Fruit fly (Drosophila melanogaster) whole organism, embryonic: ENCODE results near the gene pbl.
A peak's percentile ranks its signal among the peaks of the same experiment; 100 is the strongest.

Source experiments
- Ada2b ChIP-seq: fragments of 200-800 bp; sonication (Bioruptor generic); IDR thresholded peaks from 2 replicates; pipeline ENCODE4 v1.3.6; 2022; ENCODE audit warnings: missing biosample characterization, missing genetic modification characterization
- Antp ChIP-seq: fragments of 200-800 bp; sonication (Bioruptor generic); optimal IDR thresholded peaks from 3 replicates; lab custom pipeline; 2016; ENCODE audit warnings: missing biosample characterization, missing genetic modification characterization
- CG10431 ChIP-seq: fragments of 200-800 bp; sonication (Bioruptor generic); optimal IDR thresholded peaks from 3 replicates; lab custom pipeline; 2018; ENCODE audit warnings: missing biosample characterization, mild to moderate bottlenecking, missing genetic modification characterization
- CG10543 ChIP-seq: fragments of 200-800 bp; sonication (Bioruptor generic); optimal IDR thresholded peaks from 3 replicates; lab custom pipeline; 2017; ENCODE audit warnings: missing biosample characterization, mild to moderate bottlenecking, missing genetic modification characterization, moderate library complexity
- CG11504 ChIP-seq: fragments of 200-800 bp; sonication (Bioruptor generic); optimal IDR thresholded peaks from 3 replicates; lab custom pipeline; 2019; ENCODE audit warnings: missing biosample characterization, mild to moderate bottlenecking, missing genetic modification characterization, moderate library complexity
- CG12155 ChIP-seq: fragments of 200-800 bp; sonication (Bioruptor generic); optimal IDR thresholded peaks from 3 replicates; lab custom pipeline; 2016; ENCODE audit warnings: missing biosample characterization, missing genetic modification characterization
- CG13123 ChIP-seq: fragments of 200-800 bp; sonication (Bioruptor generic); optimal IDR thresholded peaks from 2 replicates; lab custom pipeline; 2016; ENCODE audit warnings: missing biosample characterization, missing genetic modification characterization
- CG13296 ChIP-seq: fragments of 200-800 bp; sonication (Bioruptor generic); optimal IDR thresholded peaks from 3 replicates; lab custom pipeline; 2018; ENCODE audit warnings: missing biosample characterization, mild to moderate bottlenecking, missing genetic modification characterization
- CG1529 ChIP-seq: fragments of 200-800 bp; sonication (Bioruptor generic); optimal IDR thresholded peaks from 3 replicates; lab custom pipeline; 2018; ENCODE audit warnings: missing biosample characterization, missing genetic modification characterization
- CG18262 ChIP-seq: fragments of 200-800 bp; optimal IDR thresholded peaks from 3 replicates; lab custom pipeline; 2019; ENCODE audit warnings: missing biosample characterization, mild to moderate bottlenecking, missing genetic modification characterization, moderate library complexity
- CG2199 ChIP-seq: fragments of 200-800 bp; sonication (Bioruptor generic); IDR thresholded peaks from 3 replicates; pipeline ENCODE4 v1.3.6; 2022; ENCODE audit warnings: missing biosample characterization, missing genetic modification characterization
- CG2875 ChIP-seq: fragments of 200-800 bp; sonication (Bioruptor generic); optimal IDR thresholded peaks from 2 replicates; lab custom pipeline; 2017; ENCODE audit warnings: missing biosample characterization, mild to moderate bottlenecking, missing genetic modification characterization, missing genetic modification reagents
- CG5180 ChIP-seq: fragments of 200-800 bp; sonication (Bioruptor generic); optimal IDR thresholded peaks from 3 replicates; lab custom pipeline; 2017; ENCODE audit warnings: missing biosample characterization, missing genetic modification characterization, mild to moderate bottlenecking, moderate library complexity, missing genetic modification reagents
- CG5953 ChIP-seq: fragments of 200-800 bp; sonication (Bioruptor generic); IDR thresholded peaks from 2 replicates; pipeline ENCODE4 v1.3.6; 2022; ENCODE audit warnings: missing biosample characterization, missing genetic modification characterization
- CG6683 ChIP-seq: fragments of 200-800 bp; sonication (Bioruptor generic); optimal IDR thresholded peaks from 2 replicates; lab custom pipeline; 2017; ENCODE audit warnings: missing biosample characterization, mild to moderate bottlenecking, missing genetic modification characterization, missing genetic modification reagents
- CG9437 ChIP-seq: fragments of 200-800 bp; sonication (Bioruptor generic); optimal IDR thresholded peaks from 2 replicates; lab custom pipeline; 2018; ENCODE audit warnings: missing biosample characterization, mild to moderate bottlenecking, missing genetic modification characterization
- CG9609 ChIP-seq: fragments of 200-800 bp; sonication (Bioruptor generic); optimal IDR thresholded peaks from 3 replicates; lab custom pipeline; 2016; ENCODE audit warnings: missing biosample characterization, missing genetic modification characterization
- CoRest ChIP-seq: fragments of 200-800 bp; sonication (Bioruptor generic); optimal IDR thresholded peaks from 3 replicates; lab custom pipeline; 2018; ENCODE audit warnings: missing biosample characterization, mild to moderate bottlenecking, missing genetic modification characterization, moderate library complexity
- D ChIP-seq, 2 experiments: fragments of 200-800 bp in 1 of 2; fragments of >200 bp in 1 of 2; sonication (Bioruptor generic) in 1 of 2; optimal IDR thresholded peaks; 2 replicates in 1 of 2; 3 replicates in 1 of 2; lab custom pipeline; 2017; ENCODE audit warnings: mild to moderate bottlenecking in 1 of 2, missing biosample characterization in 1 of 2, missing genetic modification characterization in 1 of 2, missing genetic modification reagents in 1 of 2
- E2f1 ChIP-seq: fragments of 200-800 bp; sonication (Bioruptor generic); IDR thresholded peaks from 2 replicates; pipeline ENCODE4 v1.3.6; 2022; ENCODE audit warnings: missing biosample characterization, missing genetic modification characterization
- Ets65A ChIP-seq: fragments of 200-800 bp; sonication (Bioruptor generic); peaks from one replicate; lab custom pipeline; 2016; ENCODE audit warnings: missing biosample characterization, missing genetic modification characterization
- Hey ChIP-seq: fragments of 200-800 bp; sonication (Bioruptor generic); optimal IDR thresholded peaks from 3 replicates; lab custom pipeline; 2018; ENCODE audit warnings: missing biosample characterization, mild to moderate bottlenecking, missing genetic modification characterization
- Lim3 ChIP-seq: fragments of 200-800 bp; sonication (Bioruptor generic); IDR thresholded peaks from 2 replicates; pipeline ENCODE4 v1.3.6; 2022; ENCODE audit warnings: missing biosample characterization, missing genetic modification characterization
- Myb ChIP-seq: fragments of 200-800 bp; sonication (Bioruptor generic); optimal IDR thresholded peaks from 2 replicates; lab custom pipeline; 2016; ENCODE audit warnings: missing biosample characterization, missing genetic modification characterization
- Opbp ChIP-seq: fragments of 200-800 bp; sonication (Bioruptor generic); IDR thresholded peaks from 3 replicates; pipeline ENCODE4 v1.3.6; 2022; ENCODE audit warnings: missing biosample characterization, missing genetic modification characterization; ENCODE audit not compliant: partially characterized antibody
- Poxn ChIP-seq: fragments of 200-800 bp; sonication (Bioruptor generic); IDR thresholded peaks from 2 replicates; pipeline ENCODE4 v1.3.6; 2022; ENCODE audit warnings: missing biosample characterization, missing genetic modification characterization
- Ptx1 ChIP-seq: fragments of 200-800 bp; sonication (Bioruptor generic); IDR thresholded peaks from 2 replicates; pipeline ENCODE4 v1.3.6; 2022; ENCODE audit warnings: missing biosample characterization, missing genetic modification characterization
- Sox100B ChIP-seq: fragments of 200-800 bp; sonication (Bioruptor generic); optimal IDR thresholded peaks from 3 replicates; lab custom pipeline; 2018; ENCODE audit warnings: missing biosample characterization, mild to moderate bottlenecking, missing genetic modification characterization
- Taf1 ChIP-seq: fragments of 200-800 bp; sonication (Bioruptor generic); IDR thresholded peaks from 2 replicates; pipeline ENCODE4 v1.3.6; 2022; ENCODE audit warnings: missing biosample characterization, missing genetic modification characterization
- abd-A ChIP-seq: fragments of 200-800 bp; sonication (Bioruptor generic); optimal IDR thresholded peaks from 3 replicates; lab custom pipeline; 2019; ENCODE audit warnings: missing biosample characterization, mild to moderate bottlenecking, missing genetic modification characterization, moderate library complexity
- ash1 ChIP-seq: fragments of 200-800 bp; sonication (Bioruptor generic); optimal IDR thresholded peaks from 2 replicates; lab custom pipeline; 2018; ENCODE audit warnings: missing biosample characterization, mild to moderate bottlenecking, missing genetic modification characterization
- bigmax ChIP-seq: fragments of 200-800 bp; sonication (Bioruptor generic); optimal IDR thresholded peaks from 2 replicates; lab custom pipeline; 2018; ENCODE audit warnings: missing biosample characterization, mild to moderate bottlenecking, missing genetic modification characterization
- chinmo ChIP-seq: fragments of 200-800 bp; sonication (Bioruptor generic); IDR thresholded peaks from 4 replicates; pipeline ENCODE4 v1.3.6; 2022; ENCODE audit warnings: missing biosample characterization, missing genetic modification characterization; ENCODE audit not compliant: partially characterized antibody
- ci ChIP-seq: fragments of 200-800 bp; sonication (Bioruptor generic); IDR thresholded peaks from 3 replicates; pipeline ENCODE4 v1.3.6; 2022; ENCODE audit warnings: missing biosample characterization, missing genetic modification characterization
- crol ChIP-seq: fragments of 200-800 bp; sonication (Bioruptor generic); IDR thresholded peaks from 2 replicates; pipeline ENCODE4 v1.3.6; 2022; ENCODE audit warnings: missing biosample characterization, missing genetic modification characterization
- da ChIP-seq: fragments of 200-800 bp; sonication (Bioruptor generic); optimal IDR thresholded peaks from 2 replicates; lab custom pipeline; 2016; ENCODE audit warnings: missing biosample characterization, missing genetic modification characterization
- dimm ChIP-seq: fragments of 200-800 bp; sonication (Bioruptor generic); IDR thresholded peaks from 2 replicates; pipeline ENCODE4 v1.3.6; 2022; ENCODE audit warnings: missing biosample characterization, missing genetic modification characterization
- dysf ChIP-seq: fragments of 200-800 bp; sonication (Bioruptor generic); IDR thresholded peaks from 3 replicates; pipeline ENCODE4 v1.3.6; 2022; ENCODE audit warnings: missing biosample characterization, missing genetic modification characterization
- emc ChIP-seq: fragments of 200-800 bp; sonication (Bioruptor generic); optimal IDR thresholded peaks from 2 replicates; lab custom pipeline; 2016; ENCODE audit warnings: missing biosample characterization, missing genetic modification characterization
- esg ChIP-seq: fragments of 200-800 bp; sonication (Bioruptor generic); conservative IDR thresholded peaks from 2 replicates; pipeline ENCODE4 v1.3.6; 2022; ENCODE audit warnings: missing biosample characterization, missing genetic modification characterization
- ewg ChIP-seq: fragments of 200-800 bp; sonication (Bioruptor generic); optimal IDR thresholded peaks from 3 replicates; lab custom pipeline; 2017; ENCODE audit warnings: mild to moderate bottlenecking, missing biosample characterization, missing genetic modification reagents, missing genetic modification characterization
- jumu ChIP-seq: fragments of 200-800 bp; sonication (Bioruptor generic); optimal IDR thresholded peaks from 3 replicates; lab custom pipeline; 2016; ENCODE audit warnings: missing biosample characterization, missing genetic modification characterization
- klu ChIP-seq: fragments of 200-800 bp; sonication (Bioruptor generic); IDR thresholded peaks from 2 replicates; pipeline ENCODE4 v1.3.6; 2022; ENCODE audit warnings: missing biosample characterization, missing genetic modification characterization
- kni ChIP-seq: fragments of 200-800 bp; sonication (Bioruptor generic); optimal IDR thresholded peaks from 3 replicates; lab custom pipeline; 2017; ENCODE audit warnings: mild to moderate bottlenecking, missing biosample characterization, missing genetic modification reagents, missing genetic modification characterization
- nerfin-2 ChIP-seq: fragments of 200-800 bp; sonication (Bioruptor generic); IDR thresholded peaks from 2 replicates; pipeline ENCODE4 v1.3.6; 2022; ENCODE audit warnings: missing biosample characterization, missing genetic modification characterization; ENCODE audit not compliant: partially characterized antibody
- pfk ChIP-seq: fragments of 200-800 bp; sonication (Bioruptor generic); optimal IDR thresholded peaks from 2 replicates; lab custom pipeline; 2018; ENCODE audit warnings: missing biosample characterization, mild to moderate bottlenecking, missing genetic modification characterization, moderate library complexity
- sd ChIP-seq: fragments of 200-800 bp; sonication (Bioruptor generic); optimal IDR thresholded peaks from 3 replicates; lab custom pipeline; 2018; ENCODE audit warnings: missing biosample characterization, mild to moderate bottlenecking, missing genetic modification characterization, moderate library complexity
- sisA ChIP-seq: fragments of 200-800 bp; sonication (Bioruptor generic); IDR thresholded peaks from 2 replicates; pipeline ENCODE4 v1.3.6; 2022; ENCODE audit warnings: missing biosample characterization, missing genetic modification characterization
- vfl ChIP-seq: fragments of 200-800 bp; sonication (Bioruptor generic); optimal IDR thresholded peaks from 2 replicates; lab custom pipeline; 2016; ENCODE audit warnings: missing biosample characterization, missing genetic modification characterization
- z ChIP-seq: fragments of 200-800 bp; sonication (Bioruptor generic); IDR thresholded peaks from 3 replicates; pipeline ENCODE4 v1.3.6; 2022; ENCODE audit warnings: missing biosample characterization, missing genetic modification characterization
- zf30C ChIP-seq: fragments of 200-800 bp; sonication (Bioruptor generic); optimal IDR thresholded peaks from 3 replicates; lab custom pipeline; 2018; ENCODE audit warnings: missing biosample characterization, mild to moderate bottlenecking, missing genetic modification characterization

The pbl gene

dm6 chr3L:7859802-7860201 is 52.0 kb downstream of the pbl start (continued):
- TF ChIP-seq CG10543 (GFP tag; lab: Kevin White, UChicago) (peak; percentile 56), da (no peak), emc (GFP tag; lab: Kevin White, UChicago) (no peak), dimm (GFP tag; lab: Robert Waterston, UW) (no peak), CoRest (tag; lab: Kevin White, UChicago) (peak; percentile 5), CG13123 (GFP tag; lab: Kevin White, UChicago) (no peak), CG5953 (GFP tag; lab: Robert Waterston, UW) (no peak), chinmo (GFP tag; lab: Robert Waterston, UW) (0 out of 4 replicates have a peak, but pooled peaks have one; percentile 49), klu (GFP tag; lab: Robert Waterston, UW) (no peak), kni (GFP tag; lab: Kevin White, UChicago) (peak; percentile 34), Lim3 (no peak), Ptx1 (GFP tag; lab: Robert Waterston, UW) (no peak), z (GFP tag; lab: Robert Waterston, UW) (peak; percentile 45; the same call in 1 of the 3 replicates), Opbp (GFP tag; lab: Robert Waterston, UW) (no peak), Taf1 (GFP tag; lab: Robert Waterston, UW) (no peak), sisA (no peak), sd (tag; lab: Kevin White, UChicago) (peak; percentile 21), Sox100B (peak; percentile 14), CG13296 (peak; percentile 14), CG12155 (GFP tag; lab: Kevin White, UChicago) (no peak), CG9609 (GFP tag; lab: Kevin White, UChicago) (no peak), esg (GFP tag; lab: Robert Waterston, UW) (no peak), CG11504 (tag; lab: Kevin White, UChicago) (no peak), CG18262 (tag; lab: Kevin White, UChicago) (peak; percentile 5), Hey (peak; percentile 21), dysf (GFP tag; lab: Robert Waterston, UW) (peak; percentile 37; the same call in 1 of the 3 replicates), ewg (GFP tag; lab: Kevin White, UChicago) (peak; percentile 28), CG2199 (peak; percentile 77; the same call in 1 of the 3 replicates), E2f1 (GFP tag; lab: Robert Waterston, UW) (no peak), CG6683 (no peak), jumu (GFP tag; lab: Kevin White, UChicago) (no peak), zf30C (no peak), pfk (peak; percentile 13), D (optimal IDR thresholded peaks at IDR 0.05; lab: Kevin White, UChicago) (no peak), D (GFP tag; optimal IDR thresholded peaks at IDR 0.05; lab: Kevin White, UChicago) (peak; percentile 8), CG2875 (GFP tag; lab: Kevin White, UChicago) (peak; percentile 26), CG1529 (GFP tag; lab: Kevin White, UChicago) (peak; percentile 36), CG10431 (peak; percentile 51), bigmax (GFP tag; lab: Kevin White, UChicago) (no peak), CG5180 (peak; percentile 19), Ada2b (GFP tag; lab: Robert Waterston, UW) (no peak), ci (GFP tag; lab: Robert Waterston, UW) (peak; percentile 87), Antp (GFP tag; lab: Kevin White, UChicago) (no peak), Poxn (no peak), vfl (GFP tag; lab: Kevin White, UChicago) (no peak), ash1 (GFP tag; lab: Kevin White, UChicago) (no peak), Myb (no peak), abd-A (tag; lab: Kevin White, UChicago) (peak; percentile 12), CG9437 (no peak), Ets65A (GFP tag; lab: Kevin White, UChicago) (no peak), nerfin-2 (GFP tag; lab: Robert Waterston, UW) (no peak), crol (peak; percentile 86)
